Worm (Caenorhabditis elegans) whole organism, young adult: ENCODE results near the gene Y105C5B.8.
A peak's percentile ranks its signal among the peaks of the same experiment; 100 is the strongest.

Experiments used
- B0035.1 ChIP-seq: sonication (generic microtip); optimal IDR thresholded peaks from 2 replicates; lab custom pipeline; 2016; ENCODE audit warnings: missing genetic modification characterization, mild to moderate bottlenecking, missing compliant biosample characterization, missing genotype, missing genetic modification reagents
- B0336.3 ChIP-seq: fragments of 200-800 bp; sonication (Bioruptor generic); IDR thresholded peaks from 2 replicates; pipeline ENCODE4 v1.3.6; 2022; ENCODE audit warnings: missing genetic modification characterization, missing compliant biosample characterization
- C06A6.2 ChIP-seq: fragments of 200-800 bp; sonication (Bioruptor generic); conservative IDR thresholded peaks from 2 replicates; pipeline ENCODE4 v1.3.6; 2022; ENCODE audit warnings: missing genetic modification characterization, missing compliant biosample characterization
- C17E4.6 ChIP-seq: fragments of 200-800 bp; sonication (Bioruptor generic); IDR thresholded peaks from 2 replicates; pipeline ENCODE4 v1.3.6; 2022; ENCODE audit warnings: missing genetic modification reagents, missing genetic modification characterization, missing compliant biosample characterization
- D2030.7 ChIP-seq: fragments of 200-800 bp; sonication (Bioruptor generic); IDR thresholded peaks from 2 replicates; pipeline ENCODE4 v1.3.6; 2022; ENCODE audit warnings: missing genetic modification reagents, missing genetic modification characterization, missing compliant biosample characterization
- F23B12.7 ChIP-seq: sonication (generic microtip); optimal IDR thresholded peaks from 2 replicates; lab custom pipeline; 2017; ENCODE audit warnings: missing genetic modification characterization, mild to moderate bottlenecking, missing compliant biosample characterization, antibody characterized with exemption, moderate library complexity; ENCODE audit not compliant: insufficient read depth
- F33H1.4 ChIP-seq: fragments of 200-800 bp; sonication (Bioruptor generic); IDR thresholded peaks from 2 replicates; pipeline ENCODE4 v1.3.6; 2022; ENCODE audit warnings: missing genetic modification reagents, missing genetic modification characterization, missing compliant biosample characterization
- F37B4.10 ChIP-seq: fragments of 200-800 bp; sonication (Bioruptor generic); IDR thresholded peaks from 2 replicates; pipeline ENCODE4 v1.3.6; 2022; ENCODE audit warnings: missing genetic modification characterization, missing compliant biosample characterization
- F39B2.1 ChIP-seq: fragments of 200-800 bp; sonication (Bioruptor generic); IDR thresholded peaks from 2 replicates; pipeline ENCODE4 v1.3.6; 2022; ENCODE audit warnings: missing genetic modification reagents, missing genetic modification characterization, missing compliant biosample characterization
- F49E8.2 ChIP-seq: sonication (generic microtip); optimal IDR thresholded peaks from 3 replicates; lab custom pipeline; 2017; ENCODE audit warnings: missing genetic modification characterization, mild to moderate bottlenecking, missing compliant biosample characterization, antibody characterized with exemption, moderate library complexity; ENCODE audit not compliant: insufficient read depth
- F55B11.4 ChIP-seq: sonication (generic microtip); optimal IDR thresholded peaks from 2 replicates; lab custom pipeline; 2016; ENCODE audit warnings: missing compliant biosample characterization, missing genetic modification characterization, borderline replicate concordance; ENCODE audit not compliant: insufficient read depth
- K12H6.12 ChIP-seq: fragments of 200-800 bp; sonication (Bioruptor generic); optimal IDR thresholded peaks from 2 replicates; lab custom pipeline; 2018; ENCODE audit warnings: mild to moderate bottlenecking, missing genetic modification characterization, missing compliant biosample characterization
- T07F8.4 ChIP-seq: sonication (generic microtip); optimal IDR thresholded peaks from 2 replicates; lab custom pipeline; 2016; ENCODE audit warnings: mild to moderate bottlenecking, missing genetic modification characterization, moderate library complexity, missing compliant biosample characterization
- Y56A3A.18 ChIP-seq: fragments of 200-800 bp; sonication (Bioruptor generic); IDR thresholded peaks from 2 replicates; pipeline ENCODE4 v1.3.6; 2022; ENCODE audit warnings: missing genetic modification reagents, missing genetic modification characterization, missing compliant biosample characterization
- Y95B8A.8 ChIP-seq: fragments of 200-800 bp; sonication (Bioruptor generic); IDR thresholded peaks from 2 replicates; pipeline ENCODE4 v1.3.6; 2022; ENCODE audit warnings: missing genetic modification reagents, missing genetic modification characterization, missing compliant biosample characterization
- ZK185.1 ChIP-seq: sonication (generic microtip); optimal IDR thresholded peaks from 2 replicates; lab custom pipeline; 2016; ENCODE audit warnings: mild to moderate bottlenecking, missing genetic modification characterization, missing compliant biosample characterization; ENCODE audit not compliant: poor library complexity, severe bottlenecking
- athp-1 ChIP-seq: sonication (generic microtip); optimal IDR thresholded peaks from 2 replicates; lab custom pipeline; 2017; ENCODE audit warnings: mild to moderate bottlenecking, missing genetic modification characterization, missing compliant biosample characterization
- attf-6 ChIP-seq: fragments of 200-800 bp; sonication (Bioruptor generic); IDR thresholded peaks from 2 replicates; pipeline ENCODE4 v1.3.6; 2022; ENCODE audit warnings: missing genetic modification reagents, missing genetic modification characterization, missing compliant biosample characterization
- ceh-100 ChIP-seq: fragments of 200-800 bp; sonication (Bioruptor generic); IDR thresholded peaks from 2 replicates; pipeline ENCODE4 v1.3.6; 2022; ENCODE audit warnings: missing genetic modification reagents, missing genetic modification characterization, missing compliant biosample characterization
- ceh-79 ChIP-seq: sonication (generic microtip); optimal IDR thresholded peaks from 2 replicates; lab custom pipeline; 2017; ENCODE audit warnings: mild to moderate bottlenecking, missing genetic modification characterization, missing compliant biosample characterization
- ceh-91 ChIP-seq: fragments of 200-800 bp; sonication (Bioruptor generic); IDR thresholded peaks from 2 replicates; pipeline ENCODE4 v1.3.6; 2022; ENCODE audit warnings: missing genetic modification reagents, missing genetic modification characterization, missing compliant biosample characterization
- dox-1 ChIP-seq: fragments of 200-800 bp; sonication (Bioruptor generic); IDR thresholded peaks from 2 replicates; pipeline ENCODE4 v1.3.6; 2022; ENCODE audit warnings: missing genetic modification reagents, missing genetic modification characterization, missing compliant biosample characterization
- dpff-1 ChIP-seq: sonication (generic microtip); optimal IDR thresholded peaks from 2 replicates; lab custom pipeline; 2017; ENCODE audit warnings: mild to moderate bottlenecking, missing genetic modification characterization, missing compliant biosample characterization
- efl-1 ChIP-seq: fragments of 150-350 bp; optimal IDR thresholded peaks from 2 replicates; lab custom pipeline; 2014; ENCODE audit warnings: missing biosample characterization, missing genetic modification reagents, missing genetic modification characterization
- egl-44 ChIP-seq: fragments of 200-800 bp; sonication (Bioruptor generic); IDR thresholded peaks from 2 replicates; pipeline ENCODE4 v1.3.6; 2022; ENCODE audit warnings: missing genetic modification reagents, missing genetic modification characterization, missing compliant biosample characterization
- egrh-3 ChIP-seq: fragments of 200-800 bp; sonication (Bioruptor generic); IDR thresholded peaks from 2 replicates; pipeline ENCODE4 v1.3.6; 2022; ENCODE audit warnings: missing genetic modification reagents, missing genetic modification characterization, missing compliant biosample characterization
- fkh-3 ChIP-seq: sonication (generic microtip); optimal IDR thresholded peaks from 2 replicates; lab custom pipeline; 2016; ENCODE audit warnings: mild to moderate bottlenecking, missing genetic modification characterization, missing compliant biosample characterization
- hlh-26 ChIP-seq: fragments of 200-800 bp; sonication (Bioruptor generic); conservative IDR thresholded peaks from 2 replicates; pipeline ENCODE4 v1.3.6; 2022; ENCODE audit warnings: missing genetic modification reagents, missing genetic modification characterization, missing compliant biosample characterization
- hmg-1.2 ChIP-seq: fragments of 200-800 bp; sonication (Bioruptor generic); IDR thresholded peaks from 2 replicates; pipeline ENCODE4 v1.3.6; 2022; ENCODE audit warnings: missing genetic modification reagents, missing genetic modification characterization, missing compliant biosample characterization
- hmg-20 ChIP-seq: fragments of 200-800 bp; sonication (Bioruptor generic); IDR thresholded peaks from 2 replicates; pipeline ENCODE4 v1.3.6; 2022; ENCODE audit warnings: missing genetic modification reagents, missing genetic modification characterization, missing compliant biosample characterization
- hsf-1 ChIP-seq: fragments of 200-800 bp; sonication (Bioruptor generic); IDR thresholded peaks from 2 replicates; pipeline ENCODE4 v1.3.6; 2022; ENCODE audit warnings: missing genetic modification reagents, missing genetic modification characterization, missing compliant biosample characterization
- lag-1 ChIP-seq: fragments of 200-800 bp; sonication (Bioruptor generic); IDR thresholded peaks from 2 replicates; pipeline ENCODE4 v1.3.6; 2022; ENCODE audit warnings: missing genetic modification reagents, missing genetic modification characterization, missing compliant biosample characterization
- let-526 ChIP-seq: fragments of 200-800 bp; sonication (Bioruptor generic); IDR thresholded peaks from 2 replicates; pipeline ENCODE4 v1.3.6; 2022; ENCODE audit warnings: missing genetic modification reagents, missing genetic modification characterization, missing compliant biosample characterization
- let-607 ChIP-seq, 2 experiments: fragments of 200-800 bp in 1 of 2; sonication (Bioruptor generic) in 1 of 2; sonication (generic microtip) in 1 of 2; optimal IDR thresholded peaks; 2 replicates each; lab custom pipeline; 2016 to 2018; ENCODE audit warnings: mild to moderate bottlenecking in 2 of 2, missing compliant biosample characterization in 2 of 2, missing genetic modification characterization in 2 of 2, moderate library complexity in 2 of 2, missing genotype in 1 of 2
- lin-35 ChIP-seq, 3 experiments: fragments of 150-350 bp in 2 of 3; sonication (generic microtip) in 1 of 3; optimal IDR thresholded peaks; 2 replicates each; lab custom pipeline; 2014 to 2018; ENCODE audit warnings: missing biosample characterization in 3 of 3, missing genetic modification characterization in 3 of 3, missing genetic modification reagents in 3 of 3
- madf-10 ChIP-seq: sonication (generic microtip); optimal IDR thresholded peaks from 2 replicates; lab custom pipeline; 2016; ENCODE audit warnings: mild to moderate bottlenecking, missing genetic modification characterization, missing compliant biosample characterization
- madf-6 ChIP-seq: fragments of 200-800 bp; sonication (Bioruptor generic); IDR thresholded peaks from 2 replicates; pipeline ENCODE4 v1.3.6; 2022; ENCODE audit warnings: missing genetic modification reagents, missing genetic modification characterization, missing compliant biosample characterization
- mes-4 ChIP-seq: sonication (generic microtip); optimal IDR thresholded peaks from 2 replicates; lab custom pipeline; 2016; ENCODE audit warnings: missing genotype, missing genetic modification characterization, missing compliant biosample characterization
- mxl-1 ChIP-seq: sonication (generic microtip); optimal IDR thresholded peaks from 2 replicates; lab custom pipeline; 2016; ENCODE audit warnings: missing genetic modification characterization, missing compliant biosample characterization
- nfya-2 ChIP-seq: fragments of 200-800 bp; sonication (Bioruptor generic); IDR thresholded peaks from 2 replicates; pipeline ENCODE4 v1.3.6; 2022; ENCODE audit warnings: missing genetic modification reagents, missing genetic modification characterization, missing compliant biosample characterization
- nfyb-1 ChIP-seq: fragments of 200-800 bp; sonication (Bioruptor generic); IDR thresholded peaks from 2 replicates; pipeline ENCODE4 v1.3.6; 2022; ENCODE audit warnings: missing genetic modification reagents, missing genetic modification characterization, missing compliant biosample characterization
- nhr-90 ChIP-seq: sonication (generic microtip); optimal IDR thresholded peaks from 2 replicates; lab custom pipeline; 2016; ENCODE audit warnings: missing genotype, mild to moderate bottlenecking, missing genetic modification characterization, missing compliant biosample characterization
- rcor-1 ChIP-seq: fragments of 200-800 bp; sonication (Bioruptor generic); IDR thresholded peaks from 2 replicates; pipeline ENCODE4 v1.3.6; 2022; ENCODE audit warnings: missing genetic modification reagents, missing genetic modification characterization, missing compliant biosample characterization
- snpc-4 ChIP-seq, 5 experiments: fragments of 150-350 bp in 1 of 5; sonication (generic microtip) in 4 of 5; optimal IDR thresholded peaks; 2 replicates each; lab custom pipeline; 2014 to 2018; ENCODE audit warnings: missing genetic modification characterization in 5 of 5, missing biosample characterization in 3 of 5, antibody characterized with exemption in 2 of 5, mild to moderate bottlenecking in 2 of 5, missing compliant biosample characterization in 2 of 5, missing genotype in 2 of 5, moderate library complexity in 2 of 5, missing genetic modification reagents in 1 of 5
- zfh-2 ChIP-seq: fragments of 200-800 bp; sonication (Bioruptor generic); conservative IDR thresholded peaks from 2 replicates; pipeline ENCODE4 v1.3.6; 2022; ENCODE audit warnings: missing genetic modification reagents, missing genetic modification characterization, missing compliant biosample characterization
- zim-3 ChIP-seq: sonication (generic microtip); optimal IDR thresholded peaks from 2 replicates; lab custom pipeline; 2017; ENCODE audit warnings: mild to moderate bottlenecking, missing genetic modification characterization, moderate library complexity, missing compliant biosample characterization
- ztf-18 ChIP-seq: sonication (generic microtip); optimal IDR thresholded peaks from 2 replicates; lab custom pipeline; 2016; ENCODE audit warnings: missing genotype, mild to moderate bottlenecking, missing genetic modification characterization, missing compliant biosample characterization
- ztf-6 ChIP-seq: fragments of 200-800 bp; sonication (Bioruptor generic); IDR thresholded peaks from 2 replicates; pipeline ENCODE4 v1.3.6; 2022; ENCODE audit warnings: missing genetic modification reagents, missing genetic modification characterization, missing compliant biosample characterization

The Y105C5B.8 gene

ce11 chrIV:15931176-15931575 is 4.5 kb upstream of the Y105C5B.8 start (continued):
- TF ChIP-seq nfya-2 (no peak), egl-44 (GFP tag; lab: Robert Waterston, UW) (peak; percentile 39; the same call in 1 of the 2 replicates), hlh-26 (no peak), attf-6 (peak; percentile 98), B0336.3 (GFP tag; lab: Robert Waterston, UW) (no peak), hmg-20 (no peak), F33H1.4 (GFP tag; lab: Robert Waterston, UW) (0 out of 2 replicates have a peak, but pooled peaks have one; percentile 12), F49E8.2 (peak; percentile 33), snpc-4 (GFP tag; optimal IDR thresholded peaks at IDR 0.05; lab: Kevin White, UChicago) (peak; percentile 80), snpc-4 (tag; optimal IDR thresholded peaks at IDR 0.05; lab: Kevin White, UChicago) (peak in 3 of 4 experiments; percentile 94 to 97 (median 95)), lin-35 (GFP tag; optimal IDR thresholded peaks at IDR 0.05; lab: Kevin White, UChicago) (no peak), K12H6.12 (peak; percentile 10), lag-1 (no peak), F37B4.10 (GFP tag; lab: Robert Waterston, UW) (no peak), efl-1 (GFP tag; lab: Kevin White, UChicago) (no peak), let-526 (GFP tag; lab: Robert Waterston, UW) (no peak), let-607 (tag; optimal IDR thresholded peaks at IDR 0.05; lab: Kevin White, UChicago) (peak in 1 of 2 experiments; percentile 7), madf-6 (GFP tag; lab: Robert Waterston, UW) (peak; percentile 39; the same call in 1 of the 2 replicates), T07F8.4 (tag; lab: Kevin White, UChicago) (no peak), fkh-3 (tag; lab: Kevin White, UChicago) (no peak), rcor-1 (GFP tag; lab: Robert Waterston, UW) (peak; percentile 58; the same call in 1 of the 2 replicates), mes-4 (tag; lab: Kevin White, UChicago) (peak; percentile 17), athp-1 (tag; lab: Kevin White, UChicago) (peak; percentile 35), B0035.1 (tag; lab: Kevin White, UChicago) (no peak), zim-3 (tag; lab: Kevin White, UChicago) (peak; percentile 78), nhr-90 (tag; lab: Kevin White, UChicago) (peak; percentile 54), dpff-1 (tag; lab: Kevin White, UChicago) (no peak), ztf-6 (GFP tag; lab: Robert Waterston, UW) (no peak), mxl-1 (tag; lab: Kevin White, UChicago) (no peak), D2030.7 (GFP tag; lab: Robert Waterston, UW) (peak; percentile 74), egrh-3 (GFP tag; lab: Robert Waterston, UW) (no peak), ztf-18 (tag; lab: Kevin White, UChicago) (peak; percentile 63), ceh-79 (no peak), madf-10 (tag; lab: Kevin White, UChicago) (no peak), ceh-91 (GFP tag; lab: Robert Waterston, UW) (no peak), F23B12.7 (tag; lab: Kevin White, UChicago) (peak; percentile 39), zfh-2 (GFP tag; lab: Robert Waterston, UW) (no peak), dox-1 (GFP tag; lab: Robert Waterston, UW) (no peak; the same call in 1 of the 2 replicates), Y56A3A.18 (GFP tag; lab: Robert Waterston, UW) (peak; percentile 89), hsf-1 (GFP tag; lab: Robert Waterston, UW) (peak; percentile 79), ZK185.1 (peak; percentile 82), C06A6.2 (GFP tag; lab: Robert Waterston, UW) (no peak), C17E4.6 (GFP tag; lab: Robert Waterston, UW) (no peak), F39B2.1 (no peak), ceh-100 (no peak), hmg-1.2 (peak; percentile 71), Y95B8A.8 (GFP tag; lab: Robert Waterston, UW) (no peak), nfyb-1 (peak; percentile 67), F55B11.4 (tag; lab: Kevin White, UChicago) (no peak)
